Worm (Caenorhabditis elegans) whole organism, L4 larva: Measurements from ENCODE around the gene fbxa-148.

Source experiments
- F44E2.7 ChIP-seq: fragments of 200-800 bp; sonication (Bioruptor generic); IDR thresholded peaks from 2 replicates; pipeline ENCODE4 v2.1.2; 2022; ENCODE audit warnings: missing genetic modification characterization, missing compliant biosample characterization
- F49E8.2 ChIP-seq: sonication (generic microtip); optimal IDR thresholded peaks from 2 replicates; lab custom pipeline; 2016; ENCODE audit warnings: missing compliant biosample characterization, mild to moderate bottlenecking, missing genetic modification characterization, borderline replicate concordance
- R02D3.7 ChIP-seq: fragments of 150-350 bp; sonication (generic microtip); optimal IDR thresholded peaks from 3 replicates; lab custom pipeline; 2014; ENCODE audit warnings: missing biosample characterization, missing genetic modification characterization
- T26A8.4 ChIP-seq: fragments of 200-800 bp; sonication (Bioruptor generic); IDR thresholded peaks from 2 replicates; pipeline ENCODE4 v1.3.6; 2022; ENCODE audit warnings: missing genetic modification characterization, missing compliant biosample characterization
- Y105C5A.15 ChIP-seq: fragments of 200-800 bp; sonication (Bioruptor generic); IDR thresholded peaks from 2 replicates; pipeline ENCODE4 v1.3.6; 2022; ENCODE audit warnings: missing genetic modification characterization, missing compliant biosample characterization
- Y48G9A.11 ChIP-seq: fragments of 200-800 bp; sonication (Bioruptor generic); IDR thresholded peaks from 2 replicates; pipeline ENCODE4 v1.3.6; 2022; ENCODE audit warnings: missing genetic modification reagents, missing genetic modification characterization, missing compliant biosample characterization
- Y5F2A.4 ChIP-seq: fragments of 200-800 bp; sonication (Bioruptor generic); optimal IDR thresholded peaks from 2 replicates; lab custom pipeline; 2018; ENCODE audit warnings: mild to moderate bottlenecking, missing genetic modification characterization, missing compliant biosample characterization
- ZK546.5 ChIP-seq, 2 experiments: sonication (generic microtip); optimal IDR thresholded peaks; 2 replicates each; lab custom pipeline; 2017; ENCODE audit warnings: missing biosample characterization in 2 of 2, missing genetic modification characterization in 2 of 2
- aly-2 ChIP-seq: sonication (generic microtip); optimal IDR thresholded peaks from 2 replicates; lab custom pipeline; 2018; ENCODE audit warnings: missing biosample characterization, missing genetic modification characterization
- attf-4 ChIP-seq: sonication (generic microtip); optimal IDR thresholded peaks from 3 replicates; lab custom pipeline; 2017; ENCODE audit warnings: missing biosample characterization, missing genetic modification characterization
- ceh-28 ChIP-seq: fragments of 150-350 bp; optimal IDR thresholded peaks from 2 replicates; lab custom pipeline; 2014; ENCODE audit warnings: missing biosample characterization, missing genetic modification reagents, missing genetic modification characterization
- ceh-32 ChIP-seq: sonication (generic microtip); optimal IDR thresholded peaks from 2 replicates; lab custom pipeline; 2016; ENCODE audit warnings: mild to moderate bottlenecking, missing genetic modification characterization, missing compliant biosample characterization; ENCODE audit not compliant: poor library complexity
- ceh-62 ChIP-seq: sonication (generic microtip); optimal IDR thresholded peaks from 2 replicates; lab custom pipeline; 2017; ENCODE audit warnings: missing biosample characterization, missing genetic modification characterization
- ceh-82 ChIP-seq: sonication (generic microtip); optimal IDR thresholded peaks from 2 replicates; lab custom pipeline; 2017; ENCODE audit warnings: missing biosample characterization, missing genetic modification characterization
- ces-1 ChIP-seq: fragments of 150-350 bp; sonication (generic microtip); optimal IDR thresholded peaks from 4 replicates; lab custom pipeline; 2014; ENCODE audit warnings: missing biosample characterization, missing genetic modification reagents, missing genetic modification characterization
- ctbp-1 ChIP-seq: fragments of 200-800 bp; sonication (Bioruptor generic); IDR thresholded peaks from 2 replicates; pipeline ENCODE4 v1.3.6; 2022; ENCODE audit warnings: missing genetic modification reagents, missing genetic modification characterization, missing compliant biosample characterization
- dmd-8 ChIP-seq: fragments of 200-800 bp; sonication (Bioruptor generic); IDR thresholded peaks from 2 replicates; pipeline ENCODE4 v1.3.6; 2022; ENCODE audit warnings: missing genetic modification characterization, missing compliant biosample characterization
- dve-1 ChIP-seq: sonication (generic microtip); optimal IDR thresholded peaks from 2 replicates; lab custom pipeline; 2017; ENCODE audit warnings: antibody characterized with exemption, mild to moderate bottlenecking, missing genetic modification characterization, missing compliant biosample characterization; ENCODE audit not compliant: insufficient read depth
- egl-27 ChIP-seq: sonication (generic microtip); optimal IDR thresholded peaks from 3 replicates; lab custom pipeline; 2017; ENCODE audit warnings: missing biosample characterization, missing genetic modification reagents, missing genetic modification characterization
- fkh-10 ChIP-seq: fragments of 150-350 bp; optimal IDR thresholded peaks from 2 replicates; lab custom pipeline; 2014; ENCODE audit warnings: missing biosample characterization, missing genetic modification reagents, missing genetic modification characterization
- fos-1 ChIP-seq: fragments of 150-350 bp; optimal IDR thresholded peaks from 2 replicates; lab custom pipeline; 2014; ENCODE audit warnings: missing biosample characterization, missing genetic modification characterization
- hlh-11 ChIP-seq: fragments of 200-800 bp; sonication (Bioruptor generic); optimal IDR thresholded peaks from 2 replicates; lab custom pipeline; 2018; ENCODE audit warnings: mild to moderate bottlenecking, missing genetic modification characterization, missing compliant biosample characterization
- hmg-1.1 ChIP-seq: fragments of 200-800 bp; sonication (Bioruptor generic); IDR thresholded peaks from 2 replicates; pipeline ENCODE4 v1.3.6; 2022; ENCODE audit warnings: missing genetic modification reagents, missing genetic modification characterization, missing compliant biosample characterization
- lim-7 ChIP-seq: fragments of 200-800 bp; sonication (Bioruptor generic); IDR thresholded peaks from 2 replicates; pipeline ENCODE4 v1.3.6; 2022; ENCODE audit warnings: missing genetic modification characterization, missing compliant biosample characterization
- lin-38 ChIP-seq: fragments of 200-800 bp; sonication (Bioruptor generic); IDR thresholded peaks from 2 replicates; pipeline ENCODE4 v1.3.6; 2022; ENCODE audit warnings: missing genetic modification reagents, missing genetic modification characterization, missing compliant biosample characterization
- lin-39 ChIP-seq: fragments of 150-350 bp; optimal IDR thresholded peaks from 2 replicates; lab custom pipeline; 2014; ENCODE audit warnings: missing biosample characterization, missing genetic modification reagents, missing genetic modification characterization
- lir-3 ChIP-seq: sonication (generic microtip); optimal IDR thresholded peaks from 2 replicates; lab custom pipeline; 2016; ENCODE audit warnings: mild to moderate bottlenecking, missing genetic modification characterization, missing compliant biosample characterization
- madf-9 ChIP-seq: fragments of 200-800 bp; sonication (Bioruptor generic); conservative IDR thresholded peaks from 2 replicates; pipeline ENCODE4 v1.3.6; 2022; ENCODE audit warnings: missing genetic modification reagents, missing genetic modification characterization, missing compliant biosample characterization
- mdt-29 ChIP-seq: fragments of 200-800 bp; sonication (Bioruptor generic); IDR thresholded peaks from 2 replicates; pipeline ENCODE4 v1.3.6; 2022; ENCODE audit warnings: missing genetic modification reagents, missing genetic modification characterization, missing compliant biosample characterization
- mep-1 ChIP-seq: fragments of 150-350 bp; sonication (generic microtip); optimal IDR thresholded peaks from 3 replicates; lab custom pipeline; 2014; ENCODE audit warnings: missing biosample characterization, missing genetic modification characterization
- mes-2 ChIP-seq: sonication (generic microtip); optimal IDR thresholded peaks from 2 replicates; lab custom pipeline; 2016; ENCODE audit warnings: missing genotype, mild to moderate bottlenecking, missing genetic modification characterization, missing compliant biosample characterization; ENCODE audit not compliant: poor library complexity, severe bottlenecking
- nhr-10 ChIP-seq: fragments of 150-350 bp; optimal IDR thresholded peaks from 2 replicates; lab custom pipeline; 2014; ENCODE audit warnings: missing biosample characterization, missing genetic modification characterization
- nhr-102 ChIP-seq: sonication (generic microtip); optimal IDR thresholded peaks from 2 replicates; lab custom pipeline; 2016; ENCODE audit warnings: mild to moderate bottlenecking, missing genetic modification characterization, moderate library complexity, missing compliant biosample characterization
- nhr-237 ChIP-seq: sonication (generic microtip); optimal IDR thresholded peaks from 2 replicates; lab custom pipeline; 2017; ENCODE audit warnings: missing biosample characterization, missing genetic modification characterization
- nhr-25 ChIP-seq: sonication (generic microtip); optimal IDR thresholded peaks from 2 replicates; lab custom pipeline; 2017; ENCODE audit warnings: missing genetic modification characterization, mild to moderate bottlenecking, missing compliant biosample characterization, antibody characterized with exemption, moderate library complexity, borderline replicate concordance; ENCODE audit not compliant: insufficient read depth
- nhr-42 ChIP-seq: fragments of 200-800 bp; sonication (Bioruptor generic); IDR thresholded peaks from 2 replicates; pipeline ENCODE4 v1.3.6; 2022; ENCODE audit warnings: missing genetic modification characterization, missing compliant biosample characterization
- nhr-48 ChIP-seq: sonication (generic microtip); optimal IDR thresholded peaks from 2 replicates; lab custom pipeline; 2016; ENCODE audit warnings: mild to moderate bottlenecking, missing genetic modification characterization, missing compliant biosample characterization
- nhr-6 ChIP-seq: fragments of 150-350 bp; optimal IDR thresholded peaks from 2 replicates; lab custom pipeline; 2014; ENCODE audit warnings: missing biosample characterization, missing genetic modification characterization
- nhr-77 ChIP-seq: fragments of 150-350 bp; optimal IDR thresholded peaks from 2 replicates; lab custom pipeline; 2014; ENCODE audit warnings: missing biosample characterization, missing genetic modification characterization
- pqm-1 ChIP-seq: sonication (generic microtip); optimal IDR thresholded peaks from 2 replicates; lab custom pipeline; 2017; ENCODE audit warnings: missing biosample characterization, missing genetic modification characterization
- skn-1 ChIP-seq: fragments of 150-350 bp; optimal IDR thresholded peaks from 2 replicates; lab custom pipeline; 2014; ENCODE audit warnings: missing biosample characterization, missing genetic modification characterization
- snpc-1.2 ChIP-seq: fragments of 200-800 bp; sonication (Bioruptor generic); IDR thresholded peaks from 2 replicates; pipeline ENCODE4 v1.3.6; 2022; ENCODE audit warnings: missing genetic modification reagents, missing genetic modification characterization, missing compliant biosample characterization
- spr-3 ChIP-seq: fragments of 200-800 bp; sonication (Bioruptor generic); optimal IDR thresholded peaks from 2 replicates; lab custom pipeline; 2018; ENCODE audit warnings: mild to moderate bottlenecking, missing genetic modification characterization, missing compliant biosample characterization
- tra-1 ChIP-seq: fragments of 200-800 bp; sonication (Bioruptor generic); IDR thresholded peaks from 2 replicates; pipeline ENCODE4 v1.3.6; 2022; ENCODE audit warnings: missing genetic modification reagents, missing genetic modification characterization, missing compliant biosample characterization
- unc-39 ChIP-seq: sonication (generic microtip); optimal IDR thresholded peaks from 2 replicates; lab custom pipeline; 2017; ENCODE audit warnings: missing biosample characterization, missing genetic modification characterization
- unc-62 ChIP-seq, 3 experiments: fragments of 150-350 bp in 1 of 3; sonication (generic microtip); optimal IDR thresholded peaks in 2 of 3; peaks in 1 of 3; 1 replicate in 1 of 3; 2 replicates in 2 of 3; lab custom pipeline; 2014 to 2017; ENCODE audit warnings: missing biosample characterization in 3 of 3, missing genetic modification characterization in 3 of 3, missing genetic modification reagents in 3 of 3, missing genotype in 1 of 3
- zag-1 ChIP-seq: fragments of 150-350 bp; optimal IDR thresholded peaks from 2 replicates; lab custom pipeline; 2014; ENCODE audit warnings: missing biosample characterization, missing genetic modification characterization
- ztf-11 ChIP-seq: fragments of 150-350 bp; optimal IDR thresholded peaks from 2 replicates; lab custom pipeline; 2014; ENCODE audit warnings: missing biosample characterization, missing genetic modification characterization

fbxa-148 gene

ce11 chrV:16956229-16956628, 17.4 kb downstream of the fbxa-148 start, which contains the start of gene clec-239:
Gene clec-239 (plus strand): TSS chrV:16956529.
- TF ChIP-seq nhr-10 (tag; lab: Kevin White, UChicago) (no peak), mes-2 (tag; lab: Kevin White, UChicago) (no peak), Y105C5A.15 (GFP tag; lab: Robert Waterston, UW) (no peak), skn-1 (tag; lab: Kevin White, UChicago) (no peak), T26A8.4 (no peak), mep-1 (tag; lab: Kevin White, UChicago) (no peak), lin-38 (no peak), dmd-8 (GFP tag; lab: Robert Waterston, UW) (no peak), tra-1 (GFP tag; lab: Robert Waterston, UW) (no peak), ceh-28 (no peak), nhr-25 (tag; lab: Kevin White, UChicago) (no peak), nhr-237 (tag; lab: Kevin White, UChicago) (no peak), nhr-77 (no peak), fkh-10 (GFP tag; lab: Kevin White, UChicago) (no peak), attf-4 (tag; lab: Kevin White, UChicago) (no peak), egl-27 (no peak)

DNA sequence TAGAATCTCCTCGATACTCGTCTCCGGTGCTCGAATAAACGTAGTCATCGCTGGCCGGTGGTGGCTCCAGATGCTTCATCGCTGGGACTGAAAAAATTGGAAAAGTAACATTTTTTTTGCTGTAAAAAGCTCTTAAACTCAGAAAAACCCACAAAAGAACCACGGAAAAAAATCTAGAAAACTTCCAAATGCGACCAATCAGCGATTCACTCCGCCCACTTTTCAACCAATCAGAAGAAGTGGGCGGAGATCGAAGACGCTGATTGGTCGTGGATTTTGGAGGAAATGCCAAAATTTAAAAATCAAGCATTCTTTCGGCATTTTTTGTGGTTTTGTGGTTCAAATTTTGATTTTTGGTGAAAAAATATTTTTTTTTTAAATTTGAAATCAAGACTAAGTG, 20.1 kb downstream of the fbxa-148 start:
- TF ChIP-seq nhr-48 (tag; lab: Kevin White, UChicago) (no peak), unc-62 (GFP tag; optimal IDR thresholded peaks at IDR 0.05 in 1 of 2; lab: Kevin White, UChicago) (peak in 1 of 2 experiments; percentile 30), unc-62 (tag; optimal IDR thresholded peaks at IDR 0.05; lab: Kevin White, UChicago) (no peak)
- TF ChIP-seq, all 104 proteins: peak for 1

DNA sequence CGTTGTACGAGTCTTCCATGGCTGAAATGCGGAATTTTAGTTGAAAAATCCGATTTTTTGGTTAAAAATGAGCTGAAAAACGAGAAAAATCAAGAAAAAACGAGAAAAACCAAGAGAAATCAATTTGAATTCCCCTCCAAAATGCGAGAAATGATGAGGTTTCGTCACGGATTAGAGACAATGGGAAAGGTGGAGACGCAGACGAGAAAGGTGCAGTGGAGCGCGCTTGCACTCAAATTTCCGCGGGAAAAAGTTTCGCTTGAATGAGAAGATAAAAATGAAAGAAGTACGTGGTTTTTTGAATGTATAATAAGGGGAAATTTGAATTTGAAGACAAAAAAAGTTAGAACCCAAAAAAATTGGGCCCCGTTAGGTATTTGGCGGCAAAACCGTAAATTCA, 26.8 kb downstream of the fbxa-148 start, which contains the start of gene efl-1:
Gene efl-1 (minus strand): TSS at position 21 of the 400 bp plus-strand sequence.
- TF ChIP-seq ceh-82 (tag; lab: Kevin White, UChicago) (no peak), unc-62 (GFP tag; optimal IDR thresholded peaks at IDR 0.05 in 1 of 2; lab: Kevin White, UChicago) (peak in 1 of 2 experiments; percentile 92), unc-62 (tag; optimal IDR thresholded peaks at IDR 0.05; lab: Kevin White, UChicago) (no peak), mdt-29 (GFP tag; lab: Robert Waterston, UW) (peak; percentile 64; the same call in 1 of the 2 replicates), Y5F2A.4 (GFP tag; lab: Kevin White, UChicago) (no peak), hlh-11 (tag; lab: Kevin White, UChicago) (peak; percentile 77), spr-3 (peak; percentile 62), zag-1 (tag; lab: Kevin White, UChicago) (no peak), ZK546.5 (tag; optimal IDR thresholded peaks at IDR 0.05; lab: Kevin White, UChicago) (no peak), nhr-10 (tag; lab: Kevin White, UChicago) (no peak), nhr-237 (tag; lab: Kevin White, UChicago) (no peak), lin-39 (tag; lab: Kevin White, UChicago) (no peak), Y48G9A.11 (0 out of 2 replicates have a peak, but pooled peaks have one; percentile 8), ztf-11 (tag; lab: Kevin White, UChicago) (no peak), dve-1 (tag; lab: Kevin White, UChicago) (peak; percentile 89), fos-1 (no peak), R02D3.7 (no peak), lim-7 (GFP tag; lab: Robert Waterston, UW) (no peak), F49E8.2 (tag; lab: Kevin White, UChicago) (peak; percentile 12), ctbp-1 (GFP tag; lab: Robert Waterston, UW) (no peak), nhr-102 (tag; lab: Kevin White, UChicago) (peak; percentile 79), unc-39 (no peak), skn-1 (tag; lab: Kevin White, UChicago) (no peak), ces-1 (GFP tag; lab: Kevin White, UChicago) (peak; percentile 45), F44E2.7 (GFP tag; lab: Robert Waterston, UW) (no peak), ceh-62 (tag; lab: Kevin White, UChicago) (no peak), hmg-1.1 (peak; percentile 84), nhr-6 (tag; lab: Kevin White, UChicago) (peak; percentile 94), aly-2 (tag; lab: Kevin White, UChicago) (no peak), snpc-1.2 (GFP tag; lab: Robert Waterston, UW) (no peak), nhr-42 (GFP tag; lab: Robert Waterston, UW) (peak; percentile 38; the same call in 1 of the 2 replicates), madf-9 (GFP tag; lab: Robert Waterston, UW) (no peak; the same call in 1 of the 2 replicates), pqm-1 (tag; lab: Kevin White, UChicago) (no peak), ceh-32 (tag; lab: Kevin White, UChicago) (no peak), lir-3 (tag; lab: Kevin White, UChicago) (no peak)
